Fruit fly (Drosophila melanogaster) whole organism, prepupa: ENCODE results near the gene Nhe2.

Experiments
- Blimp-1 ChIP-seq: fragments of 200-800 bp; sonication (Bioruptor generic); optimal IDR thresholded peaks from 3 replicates; lab custom pipeline; 2017; ENCODE audit warnings: missing biosample characterization, missing genetic modification characterization, mild to moderate bottlenecking, moderate library complexity, missing genetic modification reagents
- CG10669 ChIP-seq: fragments of 200-800 bp; sonication (Bioruptor generic); optimal IDR thresholded peaks from 3 replicates; lab custom pipeline; 2018; ENCODE audit warnings: missing biosample characterization, mild to moderate bottlenecking, missing genetic modification characterization, moderate library complexity
- CG11902 ChIP-seq: fragments of 200-800 bp; sonication (Bioruptor generic); optimal IDR thresholded peaks from 3 replicates; lab custom pipeline; 2016; ENCODE audit warnings: missing biosample characterization, missing genetic modification characterization
- cyc ChIP-seq: fragments of 200-800 bp; sonication (Bioruptor generic); optimal IDR thresholded peaks from 3 replicates; lab custom pipeline; 2016; ENCODE audit warnings: missing biosample characterization, missing genetic modification characterization
- eg ChIP-seq: fragments of 200-800 bp; sonication (Bioruptor generic); IDR thresholded peaks from 3 replicates; pipeline ENCODE4 v1.3.6; 2022; ENCODE audit warnings: missing biosample characterization, missing genetic modification characterization

dm6 chr2L:21073300-21073699, 31.1 kb upstream of the Nhe2 start:
- TF ChIP-seq cyc (GFP tag; lab: Kevin White, UChicago) (no peak), CG11902 (GFP tag; lab: Kevin White, UChicago) (no peak), eg (GFP tag; lab: Robert Waterston, UW) (no peak), Blimp-1 (GFP tag; lab: Kevin White, UChicago) (no peak), CG10669 (no peak)
